Worm (Caenorhabditis elegans): ENCODE results near the gene nob-1.

The nob-1 gene

ce11 chrIII:12030669-12031068 is 53.4 kb downstream of the nob-1 start, which contains the start of gene Y79H2A.2:
TSS of gene Y79H2A.2 (minus strand) at chrIII:12030769.
- TF ChIP-seq dao-5 (tag; optimal IDR thresholded peaks at IDR 0.05) (no peak), W03F9.2 (tag; optimal IDR thresholded peaks at IDR 0.05) (no peak), him-1 (tag; optimal IDR thresholded peaks at IDR 0.05) (no peak)

- TF ChIP-seq W03F9.2 (tag; optimal IDR thresholded peaks at IDR 0.05): no peak
- no peak for TF ChIP-seq dao-5 (tag; optimal IDR thresholded peaks at IDR 0.05)
- TF ChIP-seq him-1 (tag; optimal IDR thresholded peaks at IDR 0.05): no peak
Observed at ce11 chrIII:12028769-12029168, 55.3 kb downstream of the nob-1 start, which contains the start of gene Y79H2A.12. TSS of gene Y79H2A.12 (minus strand) at chrIII:12028869.
